Worm (Caenorhabditis elegans): ENCODE measurements around the gene nhr-180.

Gene nhr-180

ce11 chrV:635630-636029 is 31.7 kb downstream of the nhr-180 start (continued):
- TF ChIP-seq efl-1 (GFP tag; optimal IDR thresholded peaks at IDR 0.05) (no peak), ceh-27 (GFP tag; optimal IDR thresholded peaks at IDR 0.05) (peak; percentile 13), C06A6.2 (GFP tag; conservative IDR thresholded peaks at IDR 0.05) (no peak), lir-1 (GFP tag; conservative IDR thresholded peaks at IDR 0.05) (no peak), ceh-100 (GFP tag; IDR thresholded peaks at IDR 0.05) (no peak), Y95B8A.8 (GFP tag; IDR thresholded peaks at IDR 0.05) (no peak), ccch-3 (GFP tag; optimal IDR thresholded peaks at IDR 0.05) (no peak), sptf-2 (GFP tag; optimal IDR thresholded peaks at IDR 0.05) (no peak), cebp-1 (GFP tag; IDR thresholded peaks at IDR 0.05) (peak; percentile 36; the same call in 1 of the 2 replicates), cebp-1 (tag; optimal IDR thresholded peaks at IDR 0.05) (peak; percentile 45), egl-18 (GFP tag; IDR thresholded peaks at IDR 0.05) (no peak), aptf-2 (GFP tag; conservative IDR thresholded peaks at IDR 0.05) (no peak), madf-8 (GFP tag; conservative IDR thresholded peaks at IDR 0.05) (no peak), dox-1 (GFP tag; IDR thresholded peaks at IDR 0.05) (peak; percentile 63), ceh-58 (GFP tag; IDR thresholded peaks at IDR 0.05) (no peak)

ce11 chrV:634855-635254 is 32.5 kb downstream of the nhr-180 start, which contains the start of gene F48G7.10:
F48G7.10 (minus strand) TSS chrV:634955.
- TF ChIP-seq pbrm-1 (GFP tag; IDR thresholded peaks at IDR 0.05) (no peak), F10E7.11 (tag; optimal IDR thresholded peaks at IDR 0.05) (no peak), mcd-1 (GFP tag; IDR thresholded peaks at IDR 0.05) (no peak), chd-7 (tag; optimal IDR thresholded peaks at IDR 0.05) (no peak)

- TF ChIP-seq ama-1 (optimal IDR thresholded peaks at IDR 0.05) = no peak
- no peak for TF ChIP-seq ama-1 (GFP tag; optimal IDR thresholded peaks at IDR 0.05)
- no peak for TF ChIP-seq sdz-38 (tag; optimal IDR thresholded peaks at IDR 0.05)
- TF ChIP-seq F37B4.10 (GFP tag; IDR thresholded peaks at IDR 0.05) = no peak
- no peak for TF ChIP-seq attf-3 (GFP tag; conservative IDR thresholded peaks at IDR 0.05)
These were observed 35.5 kb downstream of the nhr-180 start for ce11 chrV:631832-632231.

ce11 chrV:628527-628926 is 38.8 kb downstream of the nhr-180 start, which contains the start of gene F48G7.9:
F48G7.9 (minus strand) TSS chrV:628627.
- TF ChIP-seq gei-17 (GFP tag; optimal IDR thresholded peaks at IDR 0.05) = no peak
- TF ChIP-seq aptf-3 (GFP tag; IDR thresholded peaks at IDR 0.05) = no peak
- TF ChIP-seq D2030.7 (GFP tag; IDR thresholded peaks at IDR 0.05) = no peak
- no peak for TF ChIP-seq pbrm-1 (GFP tag; IDR thresholded peaks at IDR 0.05)
- no peak for TF ChIP-seq lin-35 (GFP tag; optimal IDR thresholded peaks at IDR 0.05)
- TF ChIP-seq lsl-1 (GFP tag; optimal IDR thresholded peaks at IDR 0.05) = no peak
- no peak for TF ChIP-seq nhr-27 (tag; optimal IDR thresholded peaks at IDR 0.05)
- TF ChIP-seq hsf-1 (GFP tag; IDR thresholded peaks at IDR 0.05) = no peak
- no peak for TF ChIP-seq lir-1 (GFP tag; conservative IDR thresholded peaks at IDR 0.05)
- no peak for TF ChIP-seq nfyb-1 (GFP tag; IDR thresholded peaks at IDR 0.05)
- TF ChIP-seq lin-26 (GFP tag; IDR thresholded peaks at IDR 0.05) = no peak
- no peak for TF ChIP-seq lin-40 (tag; optimal IDR thresholded peaks at IDR 0.05)
- no peak for TF ChIP-seq repo-1 (tag; optimal IDR thresholded peaks at IDR 0.05)
- TF ChIP-seq madf-10 (tag; optimal IDR thresholded peaks at IDR 0.05) = no peak
- no peak for TF ChIP-seq ztf-28 (GFP tag; IDR thresholded peaks at IDR 0.05)

All from whole organism, young adult.